Fruit fly (Drosophila melanogaster) whole organism, embryonic: Measurements from ENCODE around the gene Hrs.

ENCODE experiments used
- BtbVII ChIP-seq: fragments of 200-800 bp; sonication (Bioruptor generic); optimal IDR thresholded peaks from 3 replicates; lab custom pipeline; 2017; ENCODE audit warnings: missing biosample characterization, mild to moderate bottlenecking, missing genetic modification characterization
- CG10431 ChIP-seq: fragments of 200-800 bp; sonication (Bioruptor generic); optimal IDR thresholded peaks from 3 replicates; lab custom pipeline; 2018; ENCODE audit warnings: missing biosample characterization, mild to moderate bottlenecking, missing genetic modification characterization
- CG10979 ChIP-seq: fragments of 200-800 bp; sonication (Bioruptor generic); optimal IDR thresholded peaks from 2 replicates; lab custom pipeline; 2018; ENCODE audit warnings: missing biosample characterization, mild to moderate bottlenecking, missing genetic modification characterization, moderate library complexity
- CG11085 ChIP-seq: fragments of 200-800 bp; sonication (Bioruptor generic); IDR thresholded peaks from 2 replicates; pipeline ENCODE4 v1.3.6; 2022; ENCODE audit warnings: missing biosample characterization, missing genetic modification characterization
- CG11504 ChIP-seq: fragments of 200-800 bp; sonication (Bioruptor generic); optimal IDR thresholded peaks from 3 replicates; lab custom pipeline; 2019; ENCODE audit warnings: missing biosample characterization, mild to moderate bottlenecking, missing genetic modification characterization, moderate library complexity
- CG12071 ChIP-seq: fragments of 200-800 bp; sonication (Bioruptor generic); optimal IDR thresholded peaks from 3 replicates; lab custom pipeline; 2018; ENCODE audit warnings: missing biosample characterization, mild to moderate bottlenecking, missing genetic modification characterization
- CG12104 ChIP-seq: fragments of 200-800 bp; sonication (Bioruptor generic); optimal IDR thresholded peaks from 3 replicates; lab custom pipeline; 2016; ENCODE audit warnings: missing biosample characterization, missing genetic modification characterization
- CG12299 ChIP-seq: fragments of 200-800 bp; sonication (Bioruptor generic); optimal IDR thresholded peaks from 2 replicates; lab custom pipeline; 2018; ENCODE audit warnings: missing biosample characterization, mild to moderate bottlenecking, missing genetic modification characterization
- CG13296 ChIP-seq: fragments of 200-800 bp; sonication (Bioruptor generic); optimal IDR thresholded peaks from 3 replicates; lab custom pipeline; 2018; ENCODE audit warnings: missing biosample characterization, mild to moderate bottlenecking, missing genetic modification characterization
- CG15696 ChIP-seq: fragments of 200-800 bp; sonication (Bioruptor generic); optimal IDR thresholded peaks from 2 replicates; lab custom pipeline; 2019; ENCODE audit warnings: missing biosample characterization, mild to moderate bottlenecking, missing genetic modification characterization, moderate library complexity
- CG16815 ChIP-seq: fragments of 200-800 bp; sonication (Bioruptor generic); optimal IDR thresholded peaks from 3 replicates; lab custom pipeline; 2017; ENCODE audit warnings: missing biosample characterization, mild to moderate bottlenecking, missing genetic modification characterization
- CG17359 ChIP-seq: fragments of 200-800 bp; sonication (Bioruptor generic); optimal IDR thresholded peaks from 3 replicates; lab custom pipeline; 2018; ENCODE audit warnings: missing biosample characterization, mild to moderate bottlenecking, missing genetic modification characterization, moderate library complexity
- CG17568 ChIP-seq: fragments of 200-800 bp; sonication (Bioruptor generic); optimal IDR thresholded peaks from 2 replicates; lab custom pipeline; 2018; ENCODE audit warnings: missing biosample characterization, mild to moderate bottlenecking, missing genetic modification characterization, moderate library complexity
- CG30403 ChIP-seq: fragments of 200-800 bp; sonication (Bioruptor generic); optimal IDR thresholded peaks from 3 replicates; lab custom pipeline; 2016; ENCODE audit warnings: missing biosample characterization, missing genetic modification characterization
- CG3163 ChIP-seq: fragments of 200-800 bp; sonication (Bioruptor generic); optimal IDR thresholded peaks from 3 replicates; lab custom pipeline; 2016; ENCODE audit warnings: missing biosample characterization, missing genetic modification characterization
- CG42726 ChIP-seq: fragments of 200-800 bp; sonication (Bioruptor generic); IDR thresholded peaks from 2 replicates; pipeline ENCODE4 v1.3.6; 2022; ENCODE audit warnings: missing biosample characterization, missing genetic modification characterization; ENCODE audit not compliant: partially characterized antibody
- CG5953 ChIP-seq: fragments of 200-800 bp; sonication (Bioruptor generic); IDR thresholded peaks from 2 replicates; pipeline ENCODE4 v1.3.6; 2022; ENCODE audit warnings: missing biosample characterization, missing genetic modification characterization
- CG6854 ChIP-seq: fragments of 200-800 bp; sonication (Bioruptor generic); optimal IDR thresholded peaks from 3 replicates; lab custom pipeline; 2017; ENCODE audit warnings: missing biosample characterization, mild to moderate bottlenecking, missing genetic modification characterization
- CG7271 ChIP-seq: fragments of 200-800 bp; sonication (Bioruptor generic); optimal IDR thresholded peaks from 2 replicates; lab custom pipeline; 2018; ENCODE audit warnings: missing biosample characterization, mild to moderate bottlenecking, missing genetic modification characterization, moderate library complexity
- CG8089 ChIP-seq: fragments of 200-800 bp; sonication (Bioruptor generic); optimal IDR thresholded peaks from 3 replicates; lab custom pipeline; 2016; ENCODE audit warnings: missing biosample characterization, missing genetic modification characterization
- CG9876 ChIP-seq: fragments of 200-800 bp; sonication (Bioruptor generic); optimal IDR thresholded peaks from 2 replicates; lab custom pipeline; 2016; ENCODE audit warnings: missing biosample characterization, missing genetic modification characterization
- ERR ChIP-seq: fragments of 200-800 bp; sonication (Bioruptor generic); optimal IDR thresholded peaks from 2 replicates; lab custom pipeline; 2016; ENCODE audit warnings: missing biosample characterization, missing genetic modification characterization
- H15 ChIP-seq: fragments of 200-800 bp; sonication (Bioruptor generic); IDR thresholded peaks from 3 replicates; pipeline ENCODE4 v1.3.6; 2022; ENCODE audit warnings: missing biosample characterization, missing genetic modification characterization
- Hand ChIP-seq: fragments of 200-800 bp; sonication (Bioruptor generic); optimal IDR thresholded peaks from 2 replicates; lab custom pipeline; 2017; ENCODE audit warnings: mild to moderate bottlenecking, missing biosample characterization, missing genetic modification reagents, missing genetic modification characterization
- Meics ChIP-seq: fragments of 200-800 bp; sonication (Bioruptor generic); optimal IDR thresholded peaks from 2 replicates; lab custom pipeline; 2017; ENCODE audit warnings: missing biosample characterization, mild to moderate bottlenecking, missing genetic modification characterization
- NfI ChIP-seq: fragments of 200-800 bp; sonication (Bioruptor generic); optimal IDR thresholded peaks from 3 replicates; lab custom pipeline; 2018; ENCODE audit warnings: missing biosample characterization, mild to moderate bottlenecking, missing genetic modification characterization, moderate library complexity
- Six4 ChIP-seq: fragments of 200-800 bp; sonication (Bioruptor generic); optimal IDR thresholded peaks from 2 replicates; lab custom pipeline; 2016; ENCODE audit warnings: missing biosample characterization, missing genetic modification characterization
- ab ChIP-seq: fragments of 200-800 bp; sonication (Bioruptor generic); optimal IDR thresholded peaks from 2 replicates; lab custom pipeline; 2016; ENCODE audit warnings: missing biosample characterization, missing genetic modification characterization
- cg ChIP-seq: fragments of 200-800 bp; sonication (Bioruptor generic); optimal IDR thresholded peaks from 3 replicates; lab custom pipeline; 2019; ENCODE audit warnings: missing biosample characterization, mild to moderate bottlenecking, missing genetic modification characterization, moderate library complexity
- chn ChIP-seq: fragments of 200-800 bp; sonication (Bioruptor generic); optimal IDR thresholded peaks from 2 replicates; lab custom pipeline; 2016; ENCODE audit warnings: missing biosample characterization, missing genetic modification characterization
- cwo ChIP-seq: fragments of 200-800 bp; sonication (Bioruptor generic); optimal IDR thresholded peaks from 3 replicates; lab custom pipeline; 2017; ENCODE audit warnings: missing biosample characterization, missing genetic modification characterization, mild to moderate bottlenecking, moderate library complexity, missing genetic modification reagents
- emc ChIP-seq: fragments of 200-800 bp; sonication (Bioruptor generic); optimal IDR thresholded peaks from 2 replicates; lab custom pipeline; 2016; ENCODE audit warnings: missing biosample characterization, missing genetic modification characterization
- fu2 ChIP-seq: fragments of 200-800 bp; sonication (Bioruptor generic); optimal IDR thresholded peaks from 2 replicates; lab custom pipeline; 2016; ENCODE audit warnings: missing biosample characterization, missing genetic modification characterization
- gcm2 ChIP-seq: fragments of 200-800 bp; sonication (Bioruptor generic); optimal IDR thresholded peaks from 2 replicates; lab custom pipeline; 2016; ENCODE audit warnings: missing biosample characterization, missing genetic modification characterization
- gem ChIP-seq: fragments of 200-800 bp; sonication (Bioruptor generic); optimal IDR thresholded peaks from 2 replicates; lab custom pipeline; 2019; ENCODE audit warnings: missing biosample characterization, mild to moderate bottlenecking, missing genetic modification characterization, moderate library complexity
- lmd ChIP-seq: fragments of 200-800 bp; sonication (Bioruptor generic); IDR thresholded peaks from 2 replicates; pipeline ENCODE4 v1.3.6; 2022; ENCODE audit warnings: missing biosample characterization, missing genetic modification characterization
- nau ChIP-seq: fragments of 200-800 bp; sonication (Bioruptor generic); optimal IDR thresholded peaks from 3 replicates; lab custom pipeline; 2017; ENCODE audit warnings: missing biosample characterization, mild to moderate bottlenecking, missing genetic modification characterization, missing genetic modification reagents
- otp ChIP-seq: fragments of 200-800 bp; sonication (Bioruptor generic); IDR thresholded peaks from 3 replicates; pipeline ENCODE4, ENCODE4 v1.3.6; 2022; ENCODE audit warnings: missing biosample characterization, missing genetic modification characterization
- pfk ChIP-seq: fragments of 200-800 bp; sonication (Bioruptor generic); optimal IDR thresholded peaks from 2 replicates; lab custom pipeline; 2018; ENCODE audit warnings: missing biosample characterization, mild to moderate bottlenecking, missing genetic modification characterization, moderate library complexity
- repo ChIP-seq: fragments of 200-800 bp; sonication (Bioruptor generic); optimal IDR thresholded peaks from 2 replicates; lab custom pipeline; 2016; ENCODE audit warnings: missing biosample characterization, missing genetic modification characterization
- rib ChIP-seq: fragments of 200-800 bp; sonication (Bioruptor generic); IDR thresholded peaks from 2 replicates; pipeline ENCODE4 v1.3.6; 2022; ENCODE audit warnings: missing biosample characterization, missing genetic modification characterization
- salm ChIP-seq: fragments of 200-800 bp; sonication (Bioruptor generic); optimal IDR thresholded peaks from 2 replicates; lab custom pipeline; 2018; ENCODE audit warnings: missing biosample characterization, mild to moderate bottlenecking, missing genetic modification characterization
- sens ChIP-seq: fragments of 200-800 bp; sonication (Bioruptor generic); peaks from one replicate; lab custom pipeline; 2016; ENCODE audit warnings: missing biosample characterization, missing genetic modification characterization
- sqz ChIP-seq: fragments of 200-800 bp; sonication (Bioruptor generic); optimal IDR thresholded peaks from 3 replicates; lab custom pipeline; 2018; ENCODE audit warnings: missing biosample characterization, mild to moderate bottlenecking, missing genetic modification characterization
- tap ChIP-seq: fragments of 200-800 bp; optimal IDR thresholded peaks from 3 replicates; lab custom pipeline; 2019; ENCODE audit warnings: missing biosample characterization, mild to moderate bottlenecking, missing genetic modification characterization, moderate library complexity
- tio ChIP-seq: fragments of 200-800 bp; sonication (Bioruptor generic); optimal IDR thresholded peaks from 2 replicates; lab custom pipeline; 2017; ENCODE audit warnings: missing biosample characterization, missing genetic modification characterization, inconsistent platforms
- trem ChIP-seq: fragments of 200-800 bp; optimal IDR thresholded peaks from 3 replicates; lab custom pipeline; 2019; ENCODE audit warnings: missing biosample characterization, mild to moderate bottlenecking, missing genetic modification characterization, moderate library complexity
- tup ChIP-seq: fragments of 200-800 bp; sonication (Bioruptor generic); optimal IDR thresholded peaks from 2 replicates; lab custom pipeline; 2016; ENCODE audit warnings: missing biosample characterization, mild to moderate bottlenecking, missing genetic modification characterization, moderate library complexity
- usp ChIP-seq: fragments of >200 bp; optimal IDR thresholded peaks from 2 replicates; lab custom pipeline; 2017; ENCODE audit warnings: missing biosample characterization, missing genetic modification characterization
- vvl ChIP-seq: fragments of 200-800 bp; sonication (Bioruptor generic); IDR thresholded peaks from 2 replicates; pipeline ENCODE4 v1.3.6; 2022; ENCODE audit warnings: missing biosample characterization, missing genetic modification characterization

Gene Hrs

dm6 chr2L:2751904-2752459, 12.2 kb downstream of the Hrs start, which contains the start of gene Bacc (continued):
- peak; percentile 43 for TF ChIP-seq CG15696
- peak; percentile 83 for TF ChIP-seq NfI (GFP tag; lab: Kevin White, UChicago)
- peak; percentile 85 for TF ChIP-seq CG6854
- no peak for TF ChIP-seq CG7271
- TF ChIP-seq CG10431 (GFP tag; lab: Kevin White, UChicago) = peak; percentile 70
- TF ChIP-seq tup (GFP tag; lab: Kevin White, UChicago) = peak; percentile 60
- peak; percentile 84 for TF ChIP-seq Hand (GFP tag; lab: Kevin White, UChicago)
- TF ChIP-seq usp (GFP tag; lab: Kevin White, UChicago) = no peak
- TF ChIP-seq gem (tag; lab: Kevin White, UChicago) = peak; percentile 91
- TF ChIP-seq CG5953 (GFP tag; lab: Robert Waterston, UW) = no peak
- TF ChIP-seq H15 (GFP tag; lab: Robert Waterston, UW) = no peak
- TF ChIP-seq CG17568 (GFP tag; lab: Kevin White, UChicago) = peak; percentile 83
- peak; percentile 66 for TF ChIP-seq CG12071
- TF ChIP-seq tap (tag; lab: Kevin White, UChicago) = peak; percentile 74
- peak; percentile 89 for TF ChIP-seq CG8089
- TF ChIP-seq chn (GFP tag; lab: Kevin White, UChicago) = peak; percentile 58
- TF ChIP-seq CG9876 (GFP tag; lab: Kevin White, UChicago) = peak; percentile 79
- TF ChIP-seq cg (GFP tag; lab: Kevin White, UChicago) = peak; percentile 53
- TF ChIP-seq Meics (GFP tag; lab: Kevin White, UChicago) = peak; percentile 94
- TF ChIP-seq cwo (GFP tag; lab: Kevin White, UChicago) = peak; percentile 80
- TF ChIP-seq otp (GFP tag; lab: Robert Waterston, UW) = no peak
- peak; percentile 77 for TF ChIP-seq salm (tag; lab: Kevin White, UChicago)
- no peak for TF ChIP-seq CG42726
- peak; percentile 80 for TF ChIP-seq pfk (GFP tag; lab: Kevin White, UChicago)
- peak; percentile 84 for TF ChIP-seq CG16815
- no peak for TF ChIP-seq rib (GFP tag; lab: Robert Waterston, UW)
- TF ChIP-seq lmd (GFP tag; lab: Robert Waterston, UW) = no peak
- TF ChIP-seq fu2 (GFP tag; lab: Kevin White, UChicago) = peak; percentile 87
- TF ChIP-seq ERR (GFP tag; lab: Kevin White, UChicago) = peak; percentile 87
- TF ChIP-seq tio (GFP tag; lab: Kevin White, UChicago) = peak; percentile 93
- TF ChIP-seq CG12104 (GFP tag; lab: Kevin White, UChicago) = peak; percentile 89
- no peak for TF ChIP-seq vvl
- TF ChIP-seq emc (GFP tag; lab: Kevin White, UChicago) = peak; percentile 73
- peak; percentile 75 for TF ChIP-seq CG10979 (tag; lab: Kevin White, UChicago)
- TF ChIP-seq CG17359 (tag; lab: Kevin White, UChicago) = peak; percentile 86
- peak; percentile 86 for TF ChIP-seq repo (GFP tag; lab: Kevin White, UChicago)
- peak; percentile 93 for TF ChIP-seq CG30403 (GFP tag; lab: Kevin White, UChicago)
- peak; percentile 94 for TF ChIP-seq CG11504 (tag; lab: Kevin White, UChicago)
- TF ChIP-seq CG11085 (GFP tag; lab: Robert Waterston, UW) = no peak
- TF ChIP-seq trem = peak; percentile 16
- TF ChIP-seq CG13296 (GFP tag; lab: Kevin White, UChicago) = peak; percentile 87
- peak; percentile 67 for TF ChIP-seq CG3163 (GFP tag; lab: Kevin White, UChicago)
- peak; percentile 87 for TF ChIP-seq nau (GFP tag; lab: Kevin White, UChicago)
- TF ChIP-seq sqz (GFP tag; lab: Kevin White, UChicago) = peak; percentile 81
- peak; percentile 71 for TF ChIP-seq ab (GFP tag; lab: Kevin White, UChicago)
- peak; percentile 77 for TF ChIP-seq gcm2 (GFP tag; lab: Kevin White, UChicago)
- peak; percentile 93 for TF ChIP-seq BtbVII (GFP tag; lab: Kevin White, UChicago)
- peak; percentile 96 for TF ChIP-seq sens
- peak; percentile 73 for TF ChIP-seq Six4 (GFP tag; lab: Kevin White, UChicago)
- TF ChIP-seq CG12299 = peak; percentile 86
